Worm (Caenorhabditis elegans): Measurements from ENCODE around the gene lys-1.
A peak's percentile ranks its signal among the peaks of the same experiment; 100 is the strongest.

The lys-1 gene

ce11 chrV:10238665-10239064 lies 39.0 kb upstream of the lys-1 start, which contains the start of gene fubl-1 (continued):
- TF ChIP-seq mes-4 (tag; optimal IDR thresholded peaks at IDR 0.05) = no peak
- TF ChIP-seq rpc-1 (optimal IDR thresholded peaks at IDR 0.05) = no peak
- no peak for TF ChIP-seq rpc-1 (tag; optimal IDR thresholded peaks at IDR 0.05)
- TF ChIP-seq him-1 (tag; optimal IDR thresholded peaks at IDR 0.05) = no peak
- TF ChIP-seq attf-5 (GFP tag; optimal IDR thresholded peaks at IDR 0.05) = no peak
- no peak for TF ChIP-seq ztf-26 (tag; optimal IDR thresholded peaks at IDR 0.05)
- TF ChIP-seq ama-1 (optimal IDR thresholded peaks at IDR 0.05) = no peak
- TF ChIP-seq ama-1 (GFP tag; optimal IDR thresholded peaks at IDR 0.05) = no peak
- peak; percentile 61 for TF ChIP-seq mcd-1 (GFP tag; IDR thresholded peaks at IDR 0.05)
- TF ChIP-seq F37B4.10 (GFP tag; IDR thresholded peaks at IDR 0.05) = no peak
- TF ChIP-seq nfya-2 (GFP tag; IDR thresholded peaks at IDR 0.05) = no peak
- no peak for TF ChIP-seq ceh-40 (GFP tag; IDR thresholded peaks at IDR 0.05)
- TF ChIP-seq fkh-3 (tag; optimal IDR thresholded peaks at IDR 0.05) = no peak
- no peak for TF ChIP-seq Y79H2A.3 (GFP tag; conservative IDR thresholded peaks at IDR 0.05)
- no peak for TF ChIP-seq hlh-12 (tag; optimal IDR thresholded peaks at IDR 0.05)
- TF ChIP-seq T07F8.4 (tag; optimal IDR thresholded peaks at IDR 0.05) = no peak
- no peak for TF ChIP-seq cebp-2 (GFP tag; IDR thresholded peaks at IDR 0.05)
- TF ChIP-seq F55B11.4 (tag; optimal IDR thresholded peaks at IDR 0.05; ENCODE audit: borderline replicate concordance, insufficient read depth) = no peak
- no peak for TF ChIP-seq nhr-80 (tag; optimal IDR thresholded peaks at IDR 0.05)
- no peak for TF ChIP-seq cebp-1 (GFP tag; IDR thresholded peaks at IDR 0.05)
- no peak for TF ChIP-seq cebp-1 (tag; optimal IDR thresholded peaks at IDR 0.05)
- TF ChIP-seq dpl-1 (GFP tag; optimal IDR thresholded peaks at IDR 0.05) = no peak
- peak; percentile 14 for TF ChIP-seq efl-1 (GFP tag; optimal IDR thresholded peaks at IDR 0.05)
- TF ChIP-seq ztf-25 (GFP tag; IDR thresholded peaks at IDR 0.05) = no peak
- 0 out of 2 replicates have a peak, but pooled peaks have one; percentile 48 for TF ChIP-seq ztf-28 (GFP tag; IDR thresholded peaks at IDR 0.05)
- TF ChIP-seq B0261.1 (tag; optimal IDR thresholded peaks at IDR 0.05) = no peak
- peak; percentile 64; the same call in 1 of the 2 replicates for TF ChIP-seq madf-6 (GFP tag; IDR thresholded peaks at IDR 0.05)
- TF ChIP-seq nhr-120 (GFP tag; IDR thresholded peaks at IDR 0.05) = no peak
- TF ChIP-seq ekl-4 (GFP tag; IDR thresholded peaks at IDR 0.05) = no peak
- no peak for TF ChIP-seq C17E4.6 (GFP tag; IDR thresholded peaks at IDR 0.05)
- TF ChIP-seq aptf-2 (GFP tag; conservative IDR thresholded peaks at IDR 0.05) = 0 out of 2 replicates have a peak, but pooled peaks have one; percentile 13
- TF ChIP-seq pbrm-1 (GFP tag; IDR thresholded peaks at IDR 0.05) = no peak
- TF ChIP-seq F22D6.2 (tag; optimal IDR thresholded peaks at IDR 0.05) = no peak
- no peak for TF ChIP-seq chd-7 (tag; optimal IDR thresholded peaks at IDR 0.05)
- TF ChIP-seq madf-3 (GFP tag; IDR thresholded peaks at IDR 0.05) = peak; percentile 97
- TF ChIP-seq ztf-22 (GFP tag; optimal IDR thresholded peaks at IDR 0.05) = no peak
- TF ChIP-seq D2030.7 (GFP tag; IDR thresholded peaks at IDR 0.05) = peak; percentile 49; the same call in 1 of the 2 replicates
- TF ChIP-seq lag-1 (GFP tag; IDR thresholded peaks at IDR 0.05) = no peak
- TF ChIP-seq K12H6.12 (tag; optimal IDR thresholded peaks at IDR 0.05) = no peak
- no peak for TF ChIP-seq sea-2 (GFP tag; IDR thresholded peaks at IDR 0.05)
- no peak for TF ChIP-seq ztf-18 (tag; optimal IDR thresholded peaks at IDR 0.05)
- TF ChIP-seq snpc-4 (GFP tag; optimal IDR thresholded peaks at IDR 0.05) = no peak
- no peak for TF ChIP-seq snpc-4 (tag; optimal IDR thresholded peaks at IDR 0.05)
- no peak for TF ChIP-seq somi-1 (GFP tag; optimal IDR thresholded peaks at IDR 0.05)
- TF ChIP-seq snpc-3.4 (tag; optimal IDR thresholded peaks at IDR 0.05) = no peak
- TF ChIP-seq lin-26 (GFP tag; IDR thresholded peaks at IDR 0.05) = 0 out of 2 replicates have a peak, but pooled peaks have one; percentile 7
- no peak for TF ChIP-seq tbx-9 (tag; optimal IDR thresholded peaks at IDR 0.05; ENCODE audit: borderline replicate concordance)
- no peak for TF ChIP-seq unc-62 (GFP tag; optimal IDR thresholded peaks at IDR 0.05)
- TF ChIP-seq ets-4 (GFP tag; optimal IDR thresholded peaks at IDR 0.05) = no peak
- TF ChIP-seq attf-6 (GFP tag; IDR thresholded peaks at IDR 0.05) = no peak
- no peak for TF ChIP-seq Y56A3A.18 (GFP tag; IDR thresholded peaks at IDR 0.05)

Data from whole organism, young adult.